Worm (Caenorhabditis elegans): ENCODE results near the gene fbxa-55.

DNA sequence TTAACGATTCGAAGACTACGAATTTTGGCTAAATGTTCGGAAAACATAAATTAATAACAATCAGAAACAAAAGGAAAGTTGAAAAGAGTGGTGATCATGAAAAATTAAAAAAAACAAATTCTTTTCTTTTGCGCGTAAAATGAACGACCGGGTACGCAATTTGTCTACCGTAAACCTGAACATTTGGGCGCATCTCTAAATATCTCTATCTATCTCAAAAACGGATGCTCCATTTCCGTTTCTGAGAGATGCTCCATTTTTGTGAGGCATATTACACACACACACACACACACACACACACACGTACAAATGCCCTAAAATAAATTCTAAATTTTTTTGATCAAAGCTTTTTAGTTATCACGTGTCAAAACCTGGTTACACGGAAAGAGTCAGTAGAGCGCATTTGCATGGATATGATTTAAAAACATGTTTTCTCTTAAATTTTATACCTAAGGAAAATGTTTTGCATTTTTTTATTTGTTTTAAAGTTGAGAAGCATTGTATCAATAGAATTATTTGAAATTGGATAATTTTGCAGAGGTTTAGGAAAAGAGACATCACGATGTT is 46.8 kb downstream of the fbxa-55 start:
- TF ChIP-seq unc-62 (GFP tag; optimal IDR thresholded peaks at IDR 0.05): no peak
- TF ChIP-seq M03D4.4 (tag; optimal IDR thresholded peaks at IDR 0.05): no peak
- no peak for TF ChIP-seq ces-1 (GFP tag; optimal IDR thresholded peaks at IDR 0.05)
- no peak for TF ChIP-seq nhr-28 (tag; optimal IDR thresholded peaks at IDR 0.05)
- TF ChIP-seq mep-1 (tag; optimal IDR thresholded peaks at IDR 0.05): no peak
- TF ChIP-seq zip-8 (tag; optimal IDR thresholded peaks at IDR 0.05): no peak
- no peak for TF ChIP-seq tbx-8 (GFP tag; optimal IDR thresholded peaks at IDR 0.05)
- TF ChIP-seq nhr-237 (tag; optimal IDR thresholded peaks at IDR 0.05): no peak
- no peak for TF ChIP-seq mab-5 (tag; optimal IDR thresholded peaks at IDR 0.05)
- no peak for TF ChIP-seq ceh-43 (GFP tag; optimal IDR thresholded peaks at IDR 0.05)
